Worm (Caenorhabditis elegans) whole organism, young adult: ENCODE data around the gene pkd-2.
A peak's percentile ranks its signal among the peaks of the same experiment; 100 is the strongest.

Experiments
- B0035.1 ChIP-seq: sonication (generic microtip); optimal IDR thresholded peaks from 2 replicates; lab custom pipeline; 2016; ENCODE audit warnings: missing genetic modification characterization, mild to moderate bottlenecking, missing compliant biosample characterization, missing genotype, missing genetic modification reagents
- D2030.7 ChIP-seq: fragments of 200-800 bp; sonication (Bioruptor generic); IDR thresholded peaks from 2 replicates; pipeline ENCODE4 v1.3.6; 2022; ENCODE audit warnings: missing genetic modification reagents, missing genetic modification characterization, missing compliant biosample characterization
- F33H1.4 ChIP-seq: fragments of 200-800 bp; sonication (Bioruptor generic); IDR thresholded peaks from 2 replicates; pipeline ENCODE4 v1.3.6; 2022; ENCODE audit warnings: missing genetic modification reagents, missing genetic modification characterization, missing compliant biosample characterization
- F37B4.10 ChIP-seq: fragments of 200-800 bp; sonication (Bioruptor generic); IDR thresholded peaks from 2 replicates; pipeline ENCODE4 v1.3.6; 2022; ENCODE audit warnings: missing genetic modification characterization, missing compliant biosample characterization
- F55B11.4 ChIP-seq: sonication (generic microtip); optimal IDR thresholded peaks from 2 replicates; lab custom pipeline; 2016; ENCODE audit warnings: missing compliant biosample characterization, missing genetic modification characterization, borderline replicate concordance; ENCODE audit not compliant: insufficient read depth
- K12H6.12 ChIP-seq: fragments of 200-800 bp; sonication (Bioruptor generic); optimal IDR thresholded peaks from 2 replicates; lab custom pipeline; 2018; ENCODE audit warnings: mild to moderate bottlenecking, missing genetic modification characterization, missing compliant biosample characterization
- Y56A3A.18 ChIP-seq: fragments of 200-800 bp; sonication (Bioruptor generic); IDR thresholded peaks from 2 replicates; pipeline ENCODE4 v1.3.6; 2022; ENCODE audit warnings: missing genetic modification reagents, missing genetic modification characterization, missing compliant biosample characterization
- Y67H2A.10 ChIP-seq: fragments of 200-800 bp; sonication (Bioruptor generic); conservative IDR thresholded peaks from 2 replicates; pipeline ENCODE4 v1.3.6; 2022; ENCODE audit warnings: missing genetic modification reagents, missing genetic modification characterization, missing compliant biosample characterization
- Y79H2A.3 ChIP-seq: fragments of 200-800 bp; sonication (Bioruptor generic); conservative IDR thresholded peaks from 2 replicates; pipeline ENCODE4 v1.3.6; 2022; ENCODE audit warnings: missing genetic modification reagents, missing genetic modification characterization, missing compliant biosample characterization
- Y95B8A.8 ChIP-seq: fragments of 200-800 bp; sonication (Bioruptor generic); IDR thresholded peaks from 2 replicates; pipeline ENCODE4 v1.3.6; 2022; ENCODE audit warnings: missing genetic modification reagents, missing genetic modification characterization, missing compliant biosample characterization
- aptf-3 ChIP-seq: fragments of 200-800 bp; sonication (Bioruptor generic); IDR thresholded peaks from 2 replicates; pipeline ENCODE4 v1.3.6; 2022; ENCODE audit warnings: missing genetic modification characterization, missing compliant biosample characterization
- atf-7 ChIP-seq: sonication (generic microtip); optimal IDR thresholded peaks from 2 replicates; lab custom pipeline; 2017; ENCODE audit warnings: mild to moderate bottlenecking, missing genetic modification characterization, missing compliant biosample characterization
- attf-6 ChIP-seq: fragments of 200-800 bp; sonication (Bioruptor generic); IDR thresholded peaks from 2 replicates; pipeline ENCODE4 v1.3.6; 2022; ENCODE audit warnings: missing genetic modification reagents, missing genetic modification characterization, missing compliant biosample characterization
- bed-1 ChIP-seq: fragments of 200-800 bp; sonication (Bioruptor generic); IDR thresholded peaks from 2 replicates; pipeline ENCODE4 v1.3.6; 2022; ENCODE audit warnings: missing genetic modification reagents, missing genetic modification characterization, missing compliant biosample characterization
- ccch-3 ChIP-seq: fragments of 200-800 bp; sonication (Bioruptor generic); optimal IDR thresholded peaks from 2 replicates; lab custom pipeline; 2018; ENCODE audit warnings: mild to moderate bottlenecking, missing genetic modification characterization, missing compliant biosample characterization
- ceh-27 ChIP-seq: fragments of 200-800 bp; sonication (Bioruptor generic); optimal IDR thresholded peaks from 2 replicates; lab custom pipeline; 2018; ENCODE audit warnings: mild to moderate bottlenecking, missing genetic modification characterization, moderate library complexity, missing compliant biosample characterization
- ceh-40 ChIP-seq: fragments of 200-800 bp; sonication (Bioruptor generic); IDR thresholded peaks from 2 replicates; pipeline ENCODE4 v1.3.6; 2022; ENCODE audit warnings: missing genetic modification characterization, missing compliant biosample characterization
- egl-44 ChIP-seq: fragments of 200-800 bp; sonication (Bioruptor generic); IDR thresholded peaks from 2 replicates; pipeline ENCODE4 v1.3.6; 2022; ENCODE audit warnings: missing genetic modification reagents, missing genetic modification characterization, missing compliant biosample characterization
- ekl-4 ChIP-seq: fragments of 200-800 bp; sonication (Bioruptor generic); IDR thresholded peaks from 2 replicates; pipeline ENCODE4 v1.3.6; 2022; ENCODE audit warnings: missing genetic modification reagents, missing genetic modification characterization, missing compliant biosample characterization
- ets-4 ChIP-seq: fragments of 200-800 bp; sonication (Bioruptor generic); optimal IDR thresholded peaks from 2 replicates; lab custom pipeline; 2018; ENCODE audit warnings: mild to moderate bottlenecking, missing genetic modification characterization, missing compliant biosample characterization
- gei-17 ChIP-seq: fragments of 200-800 bp; sonication (Bioruptor generic); optimal IDR thresholded peaks from 2 replicates; lab custom pipeline; 2018; ENCODE audit warnings: mild to moderate bottlenecking, missing genetic modification characterization, missing compliant biosample characterization
- hlh-12 ChIP-seq: sonication (generic microtip); optimal IDR thresholded peaks from 2 replicates; lab custom pipeline; 2016; ENCODE audit warnings: missing genetic modification characterization, missing compliant biosample characterization
- hlh-26 ChIP-seq: fragments of 200-800 bp; sonication (Bioruptor generic); conservative IDR thresholded peaks from 2 replicates; pipeline ENCODE4 v1.3.6; 2022; ENCODE audit warnings: missing genetic modification reagents, missing genetic modification characterization, missing compliant biosample characterization
- hsf-1 ChIP-seq: fragments of 200-800 bp; sonication (Bioruptor generic); IDR thresholded peaks from 2 replicates; pipeline ENCODE4 v1.3.6; 2022; ENCODE audit warnings: missing genetic modification reagents, missing genetic modification characterization, missing compliant biosample characterization
- let-526 ChIP-seq: fragments of 200-800 bp; sonication (Bioruptor generic); IDR thresholded peaks from 2 replicates; pipeline ENCODE4 v1.3.6; 2022; ENCODE audit warnings: missing genetic modification reagents, missing genetic modification characterization, missing compliant biosample characterization
- let-607 ChIP-seq, 2 experiments: fragments of 200-800 bp in 1 of 2; sonication (Bioruptor generic) in 1 of 2; sonication (generic microtip) in 1 of 2; optimal IDR thresholded peaks; 2 replicates each; lab custom pipeline; 2016 to 2018; ENCODE audit warnings: mild to moderate bottlenecking in 2 of 2, missing compliant biosample characterization in 2 of 2, missing genetic modification characterization in 2 of 2, moderate library complexity in 2 of 2, missing genotype in 1 of 2
- lsl-1 ChIP-seq: fragments of 200-800 bp; sonication (Bioruptor generic); optimal IDR thresholded peaks from 2 replicates; lab custom pipeline; 2018; ENCODE audit warnings: mild to moderate bottlenecking, missing genetic modification characterization, moderate library complexity, missing compliant biosample characterization
- madf-10 ChIP-seq: sonication (generic microtip); optimal IDR thresholded peaks from 2 replicates; lab custom pipeline; 2016; ENCODE audit warnings: mild to moderate bottlenecking, missing genetic modification characterization, missing compliant biosample characterization
- madf-6 ChIP-seq: fragments of 200-800 bp; sonication (Bioruptor generic); IDR thresholded peaks from 2 replicates; pipeline ENCODE4 v1.3.6; 2022; ENCODE audit warnings: missing genetic modification reagents, missing genetic modification characterization, missing compliant biosample characterization
- mcd-1 ChIP-seq: fragments of 200-800 bp; sonication (Bioruptor generic); IDR thresholded peaks from 2 replicates; pipeline ENCODE4 v1.3.6; 2022; ENCODE audit warnings: missing genetic modification reagents, missing genetic modification characterization, missing compliant biosample characterization
- nfya-2 ChIP-seq: fragments of 200-800 bp; sonication (Bioruptor generic); IDR thresholded peaks from 2 replicates; pipeline ENCODE4 v1.3.6; 2022; ENCODE audit warnings: missing genetic modification reagents, missing genetic modification characterization, missing compliant biosample characterization
- nhr-80 ChIP-seq: sonication (generic microtip); optimal IDR thresholded peaks from 2 replicates; lab custom pipeline; 2016; ENCODE audit warnings: missing genetic modification characterization, missing compliant biosample characterization
- nhr-90 ChIP-seq: sonication (generic microtip); optimal IDR thresholded peaks from 2 replicates; lab custom pipeline; 2016; ENCODE audit warnings: missing genotype, mild to moderate bottlenecking, missing genetic modification characterization, missing compliant biosample characterization
- pbrm-1 ChIP-seq: fragments of 200-800 bp; sonication (Bioruptor generic); IDR thresholded peaks from 2 replicates; pipeline ENCODE4 v1.3.6; 2022; ENCODE audit warnings: missing genetic modification reagents, missing genetic modification characterization, missing compliant biosample characterization
- rcor-1 ChIP-seq: fragments of 200-800 bp; sonication (Bioruptor generic); IDR thresholded peaks from 2 replicates; pipeline ENCODE4 v1.3.6; 2022; ENCODE audit warnings: missing genetic modification reagents, missing genetic modification characterization, missing compliant biosample characterization
- rpc-1 ChIP-seq, 2 experiments: fragments of 150-350 bp in 1 of 2; sonication (generic microtip) in 1 of 2; optimal IDR thresholded peaks; 2 replicates each; lab custom pipeline; 2014 to 2018; ENCODE audit warnings: missing biosample characterization in 1 of 2, missing genetic modification characterization in 1 of 2, missing genetic modification reagents in 1 of 2, missing genotype in 1 of 2
- snpc-1.1 ChIP-seq: sonication (generic microtip); optimal IDR thresholded peaks from 2 replicates; lab custom pipeline; 2017; ENCODE audit warnings: missing genetic modification characterization, mild to moderate bottlenecking, missing compliant biosample characterization, antibody characterized with exemption, moderate library complexity, missing genotype, missing genetic modification reagents; ENCODE audit not compliant: insufficient read depth
- snpc-1.3 ChIP-seq: sonication (generic microtip); optimal IDR thresholded peaks from 2 replicates; lab custom pipeline; 2017; ENCODE audit warnings: missing genetic modification characterization, mild to moderate bottlenecking, missing compliant biosample characterization, antibody characterized with exemption, moderate library complexity, missing genotype, missing genetic modification reagents; ENCODE audit not compliant: insufficient read depth
- snpc-3.4 ChIP-seq: sonication (generic microtip); optimal IDR thresholded peaks from 2 replicates; lab custom pipeline; 2017; ENCODE audit warnings: missing genetic modification characterization, mild to moderate bottlenecking, missing compliant biosample characterization, antibody characterized with exemption, moderate library complexity, missing genotype, missing genetic modification reagents
- snpc-4 ChIP-seq, 5 experiments: fragments of 150-350 bp in 1 of 5; sonication (generic microtip) in 4 of 5; optimal IDR thresholded peaks; 2 replicates each; lab custom pipeline; 2014 to 2018; ENCODE audit warnings: missing genetic modification characterization in 5 of 5, missing biosample characterization in 3 of 5, antibody characterized with exemption in 2 of 5, mild to moderate bottlenecking in 2 of 5, missing compliant biosample characterization in 2 of 5, missing genotype in 2 of 5, moderate library complexity in 2 of 5, missing genetic modification reagents in 1 of 5
- tbp1 ChIP-seq: fragments of 200-800 bp; sonication (Bioruptor generic); optimal IDR thresholded peaks from 2 replicates; lab custom pipeline; 2018; ENCODE audit warnings: mild to moderate bottlenecking, missing genetic modification characterization, missing compliant biosample characterization
- tbx-9 ChIP-seq: sonication (generic microtip); optimal IDR thresholded peaks from 2 replicates; lab custom pipeline; 2016; ENCODE audit warnings: borderline replicate concordance, missing genetic modification characterization, inconsistent platforms, missing compliant biosample characterization
- unc-62 ChIP-seq: fragments of 150-350 bp; optimal IDR thresholded peaks from 2 replicates; lab custom pipeline; 2014; ENCODE audit warnings: missing biosample characterization, missing genetic modification reagents, missing genetic modification characterization
- xnd-1 ChIP-seq: sonication (generic microtip); optimal IDR thresholded peaks from 2 replicates; lab custom pipeline; 2016; ENCODE audit warnings: missing genotype, missing genetic modification reagents, missing genetic modification characterization, missing compliant biosample characterization
- ztf-22 ChIP-seq: fragments of 200-800 bp; sonication (Bioruptor generic); optimal IDR thresholded peaks from 2 replicates; lab custom pipeline; 2018; ENCODE audit warnings: mild to moderate bottlenecking, missing genetic modification characterization, moderate library complexity, missing compliant biosample characterization

pkd-2 gene

ce11 chrIV:15235856-15236255 lies 1.1 kb upstream of the pkd-2 start, which contains the start of gene lgc-52:
TSS of gene lgc-52 (plus strand) at chrIV:15236123.
- no peak for TF ChIP-seq ztf-22 (GFP tag; lab: Kevin White, UChicago)
- TF ChIP-seq B0035.1 (tag; lab: Kevin White, UChicago) = no peak
- TF ChIP-seq hlh-12 = no peak
- no peak for TF ChIP-seq F33H1.4 (GFP tag; lab: Robert Waterston, UW)
- TF ChIP-seq aptf-3 = no peak
- TF ChIP-seq nhr-90 (tag; lab: Kevin White, UChicago) = no peak

- TF ChIP-seq lsl-1 (GFP tag; lab: Kevin White, UChicago) (peak; percentile 5), let-526 (GFP tag; lab: Robert Waterston, UW) (no peak), tbp1 (peak; percentile 69), Y79H2A.3 (no peak), unc-62 (GFP tag; lab: Kevin White, UChicago) (no peak), egl-44 (no peak), atf-7 (tag; lab: Kevin White, UChicago) (no peak), snpc-1.1 (tag; lab: Kevin White, UChicago) (peak; percentile 91), xnd-1 (no peak), Y56A3A.18 (GFP tag; lab: Robert Waterston, UW) (no peak), mcd-1 (peak; percentile 52; the same call in 1 of the 2 replicates), ets-4 (GFP tag; lab: Kevin White, UChicago) (no peak), nhr-80 (tag; lab: Kevin White, UChicago) (no peak), ceh-40 (GFP tag; lab: Robert Waterston, UW) (no peak), nfya-2 (GFP tag; lab: Robert Waterston, UW) (no peak), let-607 (tag; optimal IDR thresholded peaks at IDR 0.05; lab: Kevin White, UChicago) (no peak), tbx-9 (no peak), ceh-27 (no peak), rpc-1 (optimal IDR thresholded peaks at IDR 0.05; lab: Kevin White, UChicago) (no peak), rpc-1 (tag; optimal IDR thresholded peaks at IDR 0.05; lab: Kevin White, UChicago) (no peak), F55B11.4 (no peak), gei-17 (no peak), snpc-3.4 (tag; lab: Kevin White, UChicago) (peak; percentile 66), attf-6 (GFP tag; lab: Robert Waterston, UW) (peak; percentile 100), madf-6 (peak; percentile 81), hsf-1 (GFP tag; lab: Robert Waterston, UW) (peak; percentile 62; the same call in 1 of the 2 replicates), hlh-26 (GFP tag; lab: Robert Waterston, UW) (no peak), K12H6.12 (tag; lab: Kevin White, UChicago) (no peak), hlh-12 (no peak), D2030.7 (peak; percentile 69), F37B4.10 (GFP tag; lab: Robert Waterston, UW) (no peak), snpc-4 (GFP tag; optimal IDR thresholded peaks at IDR 0.05; lab: Kevin White, UChicago) (peak; percentile 95), snpc-4 (tag; optimal IDR thresholded peaks at IDR 0.05; lab: Kevin White, UChicago) (peak; percentile 96 to 99 (median 96)), madf-10 (no peak), pbrm-1 (GFP tag; lab: Robert Waterston, UW) (peak; percentile 93), rcor-1 (peak; percentile 85), Y95B8A.8 (GFP tag; lab: Robert Waterston, UW) (no peak), snpc-1.3 (peak; percentile 81), ccch-3 (GFP tag; lab: Kevin White, UChicago) (no peak), ekl-4 (0 out of 2 replicates have a peak, but pooled peaks have one; percentile 28), Y67H2A.10 (GFP tag; lab: Robert Waterston, UW) (no peak), bed-1 (GFP tag; lab: Robert Waterston, UW) (no peak)
Measured at ce11 chrIV:15234272-15234671, 521 bp downstream of the pkd-2 start.
